Worm (Caenorhabditis elegans) whole organism, young adult: Measurements from ENCODE around the gene B0563.7.

Experiments used
- B0261.1 ChIP-seq: sonication (generic microtip); optimal IDR thresholded peaks from 2 replicates; lab custom pipeline; 2016; ENCODE audit warnings: mild to moderate bottlenecking, missing genetic modification characterization, moderate library complexity, missing compliant biosample characterization
- B0336.3 ChIP-seq: fragments of 200-800 bp; sonication (Bioruptor generic); IDR thresholded peaks from 2 replicates; pipeline ENCODE4 v1.3.6; 2022; ENCODE audit warnings: missing genetic modification characterization, missing compliant biosample characterization
- F10E7.11 ChIP-seq: sonication (generic microtip); optimal IDR thresholded peaks from 2 replicates; lab custom pipeline; 2017; ENCODE audit warnings: mild to moderate bottlenecking, missing genetic modification characterization, moderate library complexity, missing compliant biosample characterization
- F39B2.1 ChIP-seq: fragments of 200-800 bp; sonication (Bioruptor generic); IDR thresholded peaks from 2 replicates; pipeline ENCODE4 v1.3.6; 2022; ENCODE audit warnings: missing genetic modification reagents, missing genetic modification characterization, missing compliant biosample characterization
- F57C9.4 ChIP-seq: sonication (generic microtip); optimal IDR thresholded peaks from 2 replicates; lab custom pipeline; 2017; ENCODE audit warnings: mild to moderate bottlenecking, missing genetic modification characterization, missing compliant biosample characterization
- K11D2.4 ChIP-seq: fragments of 200-800 bp; sonication (Bioruptor generic); IDR thresholded peaks from 2 replicates; pipeline ENCODE4 v1.3.6; 2022; ENCODE audit warnings: missing genetic modification reagents, missing genetic modification characterization, missing compliant biosample characterization
- Y53F4B.3 ChIP-seq: fragments of 200-800 bp; sonication (Bioruptor generic); IDR thresholded peaks from 2 replicates; pipeline ENCODE4 v1.3.6; 2022; ENCODE audit warnings: missing genetic modification reagents, missing genetic modification characterization, missing compliant biosample characterization
- Y53G8AR.9 ChIP-seq: fragments of 200-800 bp; sonication (Bioruptor generic); conservative IDR thresholded peaks from 2 replicates; pipeline ENCODE4 v1.3.6; 2022; ENCODE audit warnings: missing genetic modification reagents, missing genetic modification characterization, missing compliant biosample characterization
- Y67H2A.10 ChIP-seq: fragments of 200-800 bp; sonication (Bioruptor generic); conservative IDR thresholded peaks from 2 replicates; pipeline ENCODE4 v1.3.6; 2022; ENCODE audit warnings: missing genetic modification reagents, missing genetic modification characterization, missing compliant biosample characterization
- ZK185.1 ChIP-seq: sonication (generic microtip); optimal IDR thresholded peaks from 2 replicates; lab custom pipeline; 2016; ENCODE audit warnings: mild to moderate bottlenecking, missing genetic modification characterization, missing compliant biosample characterization; ENCODE audit not compliant: poor library complexity, severe bottlenecking
- aptf-3 ChIP-seq: fragments of 200-800 bp; sonication (Bioruptor generic); IDR thresholded peaks from 2 replicates; pipeline ENCODE4 v1.3.6; 2022; ENCODE audit warnings: missing genetic modification characterization, missing compliant biosample characterization
- atf-7 ChIP-seq: sonication (generic microtip); optimal IDR thresholded peaks from 2 replicates; lab custom pipeline; 2017; ENCODE audit warnings: mild to moderate bottlenecking, missing genetic modification characterization, missing compliant biosample characterization
- athp-1 ChIP-seq: sonication (generic microtip); optimal IDR thresholded peaks from 2 replicates; lab custom pipeline; 2017; ENCODE audit warnings: mild to moderate bottlenecking, missing genetic modification characterization, missing compliant biosample characterization
- attf-6 ChIP-seq: fragments of 200-800 bp; sonication (Bioruptor generic); IDR thresholded peaks from 2 replicates; pipeline ENCODE4 v1.3.6; 2022; ENCODE audit warnings: missing genetic modification reagents, missing genetic modification characterization, missing compliant biosample characterization
- ceh-79 ChIP-seq: sonication (generic microtip); optimal IDR thresholded peaks from 2 replicates; lab custom pipeline; 2017; ENCODE audit warnings: mild to moderate bottlenecking, missing genetic modification characterization, missing compliant biosample characterization
- ceh-91 ChIP-seq: fragments of 200-800 bp; sonication (Bioruptor generic); IDR thresholded peaks from 2 replicates; pipeline ENCODE4 v1.3.6; 2022; ENCODE audit warnings: missing genetic modification reagents, missing genetic modification characterization, missing compliant biosample characterization
- dpff-1 ChIP-seq: sonication (generic microtip); optimal IDR thresholded peaks from 2 replicates; lab custom pipeline; 2017; ENCODE audit warnings: mild to moderate bottlenecking, missing genetic modification characterization, missing compliant biosample characterization
- egl-44 ChIP-seq: fragments of 200-800 bp; sonication (Bioruptor generic); IDR thresholded peaks from 2 replicates; pipeline ENCODE4 v1.3.6; 2022; ENCODE audit warnings: missing genetic modification reagents, missing genetic modification characterization, missing compliant biosample characterization
- ets-4 ChIP-seq: fragments of 200-800 bp; sonication (Bioruptor generic); optimal IDR thresholded peaks from 2 replicates; lab custom pipeline; 2018; ENCODE audit warnings: mild to moderate bottlenecking, missing genetic modification characterization, missing compliant biosample characterization
- fkh-3 ChIP-seq: sonication (generic microtip); optimal IDR thresholded peaks from 2 replicates; lab custom pipeline; 2016; ENCODE audit warnings: mild to moderate bottlenecking, missing genetic modification characterization, missing compliant biosample characterization
- gei-17 ChIP-seq: fragments of 200-800 bp; sonication (Bioruptor generic); optimal IDR thresholded peaks from 2 replicates; lab custom pipeline; 2018; ENCODE audit warnings: mild to moderate bottlenecking, missing genetic modification characterization, missing compliant biosample characterization
- hsf-1 ChIP-seq: fragments of 200-800 bp; sonication (Bioruptor generic); IDR thresholded peaks from 2 replicates; pipeline ENCODE4 v1.3.6; 2022; ENCODE audit warnings: missing genetic modification reagents, missing genetic modification characterization, missing compliant biosample characterization
- lin-54 ChIP-seq: fragments of 200-800 bp; sonication (Bioruptor generic); optimal IDR thresholded peaks from 2 replicates; lab custom pipeline; 2018; ENCODE audit warnings: mild to moderate bottlenecking, missing genetic modification characterization, missing compliant biosample characterization
- madf-6 ChIP-seq: fragments of 200-800 bp; sonication (Bioruptor generic); IDR thresholded peaks from 2 replicates; pipeline ENCODE4 v1.3.6; 2022; ENCODE audit warnings: missing genetic modification reagents, missing genetic modification characterization, missing compliant biosample characterization
- mcd-1 ChIP-seq: fragments of 200-800 bp; sonication (Bioruptor generic); IDR thresholded peaks from 2 replicates; pipeline ENCODE4 v1.3.6; 2022; ENCODE audit warnings: missing genetic modification reagents, missing genetic modification characterization, missing compliant biosample characterization
- nfya-1 ChIP-seq: sonication (generic microtip); optimal IDR thresholded peaks from 2 replicates; lab custom pipeline; 2017; ENCODE audit warnings: antibody characterized with exemption, missing compliant biosample characterization, missing genetic modification characterization, borderline replicate concordance; ENCODE audit not compliant: insufficient read depth
- nhr-90 ChIP-seq: sonication (generic microtip); optimal IDR thresholded peaks from 2 replicates; lab custom pipeline; 2016; ENCODE audit warnings: missing genotype, mild to moderate bottlenecking, missing genetic modification characterization, missing compliant biosample characterization
- pbrm-1 ChIP-seq: fragments of 200-800 bp; sonication (Bioruptor generic); IDR thresholded peaks from 2 replicates; pipeline ENCODE4 v1.3.6; 2022; ENCODE audit warnings: missing genetic modification reagents, missing genetic modification characterization, missing compliant biosample characterization
- rpc-1 ChIP-seq, 2 experiments: fragments of 150-350 bp in 1 of 2; sonication (generic microtip) in 1 of 2; optimal IDR thresholded peaks; 2 replicates each; lab custom pipeline; 2014 to 2018; ENCODE audit warnings: missing biosample characterization in 1 of 2, missing genetic modification characterization in 1 of 2, missing genetic modification reagents in 1 of 2, missing genotype in 1 of 2
- sdz-38 ChIP-seq: sonication (generic microtip); optimal IDR thresholded peaks from 2 replicates; lab custom pipeline; 2016; ENCODE audit warnings: missing genotype, missing genetic modification characterization, missing compliant biosample characterization
- snpc-1.1 ChIP-seq: sonication (generic microtip); optimal IDR thresholded peaks from 2 replicates; lab custom pipeline; 2017; ENCODE audit warnings: missing genetic modification characterization, mild to moderate bottlenecking, missing compliant biosample characterization, antibody characterized with exemption, moderate library complexity, missing genotype, missing genetic modification reagents; ENCODE audit not compliant: insufficient read depth
- snpc-1.3 ChIP-seq: sonication (generic microtip); optimal IDR thresholded peaks from 2 replicates; lab custom pipeline; 2017; ENCODE audit warnings: missing genetic modification characterization, mild to moderate bottlenecking, missing compliant biosample characterization, antibody characterized with exemption, moderate library complexity, missing genotype, missing genetic modification reagents; ENCODE audit not compliant: insufficient read depth
- snpc-4 ChIP-seq, 5 experiments: fragments of 150-350 bp in 1 of 5; sonication (generic microtip) in 4 of 5; optimal IDR thresholded peaks; 2 replicates each; lab custom pipeline; 2014 to 2018; ENCODE audit warnings: missing genetic modification characterization in 5 of 5, missing biosample characterization in 3 of 5, antibody characterized with exemption in 2 of 5, mild to moderate bottlenecking in 2 of 5, missing compliant biosample characterization in 2 of 5, missing genotype in 2 of 5, moderate library complexity in 2 of 5, missing genetic modification reagents in 1 of 5
- unc-62 ChIP-seq: fragments of 150-350 bp; optimal IDR thresholded peaks from 2 replicates; lab custom pipeline; 2014; ENCODE audit warnings: missing biosample characterization, missing genetic modification reagents, missing genetic modification characterization
- xnd-1 ChIP-seq: sonication (generic microtip); optimal IDR thresholded peaks from 2 replicates; lab custom pipeline; 2016; ENCODE audit warnings: missing genotype, missing genetic modification reagents, missing genetic modification characterization, missing compliant biosample characterization
- zfh-2 ChIP-seq: fragments of 200-800 bp; sonication (Bioruptor generic); conservative IDR thresholded peaks from 2 replicates; pipeline ENCODE4 v1.3.6; 2022; ENCODE audit warnings: missing genetic modification reagents, missing genetic modification characterization, missing compliant biosample characterization
- zim-3 ChIP-seq: sonication (generic microtip); optimal IDR thresholded peaks from 2 replicates; lab custom pipeline; 2017; ENCODE audit warnings: mild to moderate bottlenecking, missing genetic modification characterization, moderate library complexity, missing compliant biosample characterization
- ztf-18 ChIP-seq: sonication (generic microtip); optimal IDR thresholded peaks from 2 replicates; lab custom pipeline; 2016; ENCODE audit warnings: missing genotype, mild to moderate bottlenecking, missing genetic modification characterization, missing compliant biosample characterization
- ztf-26 ChIP-seq: sonication (generic microtip); optimal IDR thresholded peaks from 2 replicates; lab custom pipeline; 2017; ENCODE audit warnings: missing genetic modification characterization, missing compliant biosample characterization
- ztf-28 ChIP-seq: fragments of 200-800 bp; sonication (Bioruptor generic); IDR thresholded peaks from 2 replicates; pipeline ENCODE4 v1.3.6; 2022; ENCODE audit warnings: missing genetic modification reagents, missing genetic modification characterization, missing compliant biosample characterization

Gene B0563.7

DNA sequence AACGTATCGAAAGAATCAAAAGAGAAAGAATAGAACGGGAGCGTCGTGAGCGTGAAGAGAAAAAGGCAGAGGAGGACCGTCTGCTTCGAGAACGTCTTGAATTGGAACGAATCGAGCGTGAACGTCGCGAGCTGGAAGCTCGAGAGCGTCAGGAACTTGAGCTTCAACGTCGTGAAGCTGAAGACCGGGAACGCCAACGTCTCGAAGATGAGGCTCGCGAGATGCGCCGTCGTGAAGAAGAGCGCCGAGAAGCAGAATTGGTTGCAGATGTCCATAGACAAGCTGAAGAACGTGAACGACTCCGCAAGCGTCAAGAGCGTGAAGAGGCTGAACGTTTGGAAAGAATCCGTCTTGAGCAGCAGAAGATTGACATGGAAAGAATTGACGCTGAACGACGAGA, 48.2 kb downstream of the B0563.7 start:
- TF ChIP-seq B0336.3 (GFP tag; lab: Robert Waterston, UW) (no peak), ets-4 (GFP tag; lab: Kevin White, UChicago) (no peak), snpc-1.3 (no peak), zfh-2 (peak; percentile 60; the same call in 1 of the 2 replicates)

DNA sequence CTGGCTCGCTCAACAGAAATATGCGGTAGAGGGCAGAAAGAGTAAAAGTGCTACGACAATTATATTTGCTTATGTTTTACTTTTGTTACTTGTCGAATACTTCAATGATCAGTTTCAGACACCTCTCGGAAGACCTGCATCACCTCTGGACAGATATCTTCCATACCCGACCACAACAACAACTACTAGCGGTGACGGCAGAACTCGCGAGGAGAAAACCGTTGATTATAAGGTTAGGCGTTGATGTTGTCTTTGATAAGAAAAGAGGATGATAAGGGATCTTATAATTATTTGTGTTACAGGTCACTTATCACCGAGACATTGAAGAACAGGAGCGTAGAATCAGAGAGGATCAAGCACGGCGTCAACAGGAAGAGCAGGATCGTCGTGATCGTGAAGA, 49.0 kb downstream of the B0563.7 start:
- TF ChIP-seq unc-62 (GFP tag; lab: Kevin White, UChicago) (no peak), ZK185.1 (no peak), ztf-26 (tag; lab: Kevin White, UChicago) (no peak), zim-3 (tag; lab: Kevin White, UChicago) (no peak), aptf-3 (GFP tag; lab: Robert Waterston, UW) (no peak), athp-1 (no peak), ceh-79 (no peak), fkh-3 (tag; lab: Kevin White, UChicago) (no peak), Y53G8AR.9 (GFP tag; lab: Robert Waterston, UW) (no peak)

DNA sequence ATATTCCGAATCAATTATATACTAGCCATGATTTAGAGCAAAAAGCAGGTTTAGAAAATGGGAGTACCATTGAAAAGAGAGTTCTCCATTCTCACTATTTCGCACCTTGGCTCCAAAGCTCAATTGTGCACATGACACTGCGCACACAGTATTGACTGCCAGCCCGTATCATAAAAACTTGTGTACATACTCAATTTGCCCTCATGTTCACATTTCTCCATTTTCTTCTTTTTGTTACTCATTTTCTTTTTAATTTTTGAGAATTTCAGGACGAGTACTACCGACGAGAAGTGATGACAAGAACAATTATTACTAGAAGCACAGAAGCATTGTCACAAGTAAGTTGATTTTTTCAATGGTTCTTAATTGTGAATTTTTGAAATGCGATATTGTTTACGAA, 49.7 kb downstream of the B0563.7 start:
- no peak for TF ChIP-seq egl-44 (GFP tag; lab: Robert Waterston, UW)
- TF ChIP-seq madf-6 (GFP tag; lab: Robert Waterston, UW): no peak
- TF ChIP-seq nhr-90 (tag; lab: Kevin White, UChicago): no peak
- no peak for TF ChIP-seq B0261.1 (tag; lab: Kevin White, UChicago)
- TF ChIP-seq gei-17 (GFP tag; lab: Kevin White, UChicago): no peak
- TF ChIP-seq mcd-1 (GFP tag; lab: Robert Waterston, UW): no peak
- TF ChIP-seq F10E7.11: no peak
- no peak for TF ChIP-seq hsf-1
- no peak for TF ChIP-seq nfya-1 (tag; lab: Kevin White, UChicago)
- no peak for TF ChIP-seq dpff-1 (tag; lab: Kevin White, UChicago)
- TF ChIP-seq ztf-28 (GFP tag; lab: Robert Waterston, UW): no peak
- TF ChIP-seq snpc-1.3: no peak
- no peak for TF ChIP-seq rpc-1 (optimal IDR thresholded peaks at IDR 0.05; lab: Kevin White, UChicago)
- TF ChIP-seq rpc-1 (tag; optimal IDR thresholded peaks at IDR 0.05; lab: Kevin White, UChicago): no peak
- no peak for TF ChIP-seq K11D2.4 (GFP tag; lab: Robert Waterston, UW)
- no peak for TF ChIP-seq zim-3 (tag; lab: Kevin White, UChicago)
- TF ChIP-seq xnd-1 (tag; lab: Kevin White, UChicago): no peak
- TF ChIP-seq atf-7 (tag; lab: Kevin White, UChicago): no peak

DNA sequence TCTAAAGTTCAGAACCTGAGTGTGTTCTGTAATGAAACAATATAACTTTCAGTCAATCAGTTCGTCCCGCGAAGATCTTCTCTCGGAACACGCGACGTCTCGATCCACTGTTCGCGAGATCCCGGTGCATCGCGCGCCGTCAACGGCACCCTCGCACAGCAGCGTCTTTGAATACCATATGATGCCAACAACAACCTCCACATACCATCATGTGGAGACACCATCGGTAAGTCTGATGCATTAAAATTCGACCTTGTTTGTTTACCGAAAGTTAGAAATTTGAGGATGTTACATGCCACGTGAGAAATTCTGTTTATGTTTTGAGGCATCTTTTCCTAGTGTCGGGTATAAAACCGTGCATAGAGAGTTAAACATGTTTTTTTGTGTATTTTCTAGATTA, 50.5 kb downstream of the B0563.7 start:
- TF ChIP-seq attf-6 (GFP tag; lab: Robert Waterston, UW) (no peak), snpc-1.1 (tag; lab: Kevin White, UChicago) (no peak), zfh-2 (0 out of 2 replicates have a peak, but pooled peaks have one; percentile 17)
- TF ChIP-seq, all 124 proteins: peak for 1

DNA sequence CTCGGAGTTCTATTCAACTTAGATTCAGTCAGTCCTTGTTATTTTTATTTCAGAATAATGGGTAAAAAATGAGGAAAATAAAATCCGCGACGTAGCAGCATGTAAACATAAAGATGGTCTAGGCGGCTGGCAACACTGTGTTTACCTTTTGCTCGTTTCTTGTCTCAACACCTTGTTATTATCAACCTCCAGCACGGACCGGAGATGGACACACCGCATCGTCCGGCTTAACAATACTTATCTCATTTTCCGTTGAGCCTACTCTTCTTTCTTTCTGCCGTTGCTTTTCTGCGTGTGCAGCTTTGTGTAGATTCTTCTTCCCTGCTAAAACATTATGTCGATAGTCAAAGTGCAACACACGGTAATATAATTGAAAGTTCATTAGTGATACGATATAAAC, 51.1 kb downstream of the B0563.7 start:
- TF ChIP-seq rpc-1 (optimal IDR thresholded peaks at IDR 0.05; lab: Kevin White, UChicago): no peak
- TF ChIP-seq rpc-1 (tag; optimal IDR thresholded peaks at IDR 0.05; lab: Kevin White, UChicago): no peak
- TF ChIP-seq F39B2.1 (GFP tag; lab: Robert Waterston, UW): no peak
- TF ChIP-seq pbrm-1: no peak
- TF ChIP-seq ceh-91 (GFP tag; lab: Robert Waterston, UW): no peak
- no peak for TF ChIP-seq snpc-4 (GFP tag; optimal IDR thresholded peaks at IDR 0.05; lab: Kevin White, UChicago)
- no peak for TF ChIP-seq snpc-4 (tag; optimal IDR thresholded peaks at IDR 0.05; lab: Kevin White, UChicago)
- TF ChIP-seq lin-54: no peak
- no peak for TF ChIP-seq Y53F4B.3
- TF ChIP-seq F57C9.4: no peak
- TF ChIP-seq ztf-18 (tag; lab: Kevin White, UChicago): no peak
- no peak for TF ChIP-seq sdz-38 (tag; lab: Kevin White, UChicago)
- TF ChIP-seq Y67H2A.10 (GFP tag; lab: Robert Waterston, UW): no peak
